Worm (Caenorhabditis elegans) whole organism, mixed stage, embryonic: Measurements from ENCODE around the gene psd-1.

Experiments used
- ces-1 ChIP-seq: fragments of 150-350 bp; optimal IDR thresholded peaks from 2 replicates; lab custom pipeline; 2014; ENCODE audit warnings: missing biosample characterization, missing genetic modification reagents, missing genetic modification characterization
- elt-3 ChIP-seq: fragments of 150-350 bp; optimal IDR thresholded peaks from 2 replicates; lab custom pipeline; 2014; ENCODE audit warnings: missing biosample characterization, missing genetic modification characterization
- lin-13 ChIP-seq: fragments of 150-350 bp; optimal IDR thresholded peaks from 2 replicates; lab custom pipeline; 2014; ENCODE audit warnings: missing biosample characterization, missing genetic modification characterization
- lsy-2 ChIP-seq: fragments of 150-350 bp; optimal IDR thresholded peaks from 2 replicates; lab custom pipeline; 2014; ENCODE audit warnings: missing biosample characterization, missing genetic modification characterization
- mab-5 ChIP-seq: fragments of 150-350 bp; optimal IDR thresholded peaks from 2 replicates; lab custom pipeline; 2014; ENCODE audit warnings: missing biosample characterization, missing genetic modification characterization
- nhr-12 ChIP-seq: fragments of 150-350 bp; optimal IDR thresholded peaks from 2 replicates; lab custom pipeline; 2014; ENCODE audit warnings: missing biosample characterization, missing genetic modification characterization
- nhr-237 ChIP-seq: fragments of 150-350 bp; optimal IDR thresholded peaks from 2 replicates; lab custom pipeline; 2014; ENCODE audit warnings: missing biosample characterization, missing genetic modification characterization
- nhr-28 ChIP-seq: fragments of 150-350 bp; optimal IDR thresholded peaks from 2 replicates; lab custom pipeline; 2014; ENCODE audit warnings: missing biosample characterization, missing genetic modification characterization
- nhr-76 ChIP-seq: sonication (generic microtip); optimal IDR thresholded peaks from 2 replicates; lab custom pipeline; 2017; ENCODE audit warnings: missing biosample characterization, missing genetic modification characterization
- pha-4 ChIP-seq: fragments of 150-350 bp; optimal IDR thresholded peaks from 2 replicates; lab custom pipeline; 2018; ENCODE audit warnings: missing biosample characterization, missing genetic modification reagents, missing genetic modification characterization
- snpc-4 ChIP-seq: fragments of 150-350 bp; optimal IDR thresholded peaks from 2 replicates; lab custom pipeline; 2014; ENCODE audit warnings: missing biosample characterization, missing genetic modification characterization
- tbx-8 ChIP-seq: fragments of 200-800 bp; sonication (Bioruptor generic); optimal IDR thresholded peaks from 2 replicates; lab custom pipeline; 2018; ENCODE audit warnings: mild to moderate bottlenecking, missing genetic modification characterization, moderate library complexity, missing compliant biosample characterization
- unc-62 ChIP-seq: fragments of 150-350 bp; optimal IDR thresholded peaks from 2 replicates; lab custom pipeline; 2014; ENCODE audit warnings: missing biosample characterization, missing genetic modification reagents, missing genetic modification characterization
- zip-8 ChIP-seq: fragments of 150-350 bp; optimal IDR thresholded peaks from 2 replicates; lab custom pipeline; 2014; ENCODE audit warnings: missing biosample characterization, missing genetic modification characterization

DNA sequence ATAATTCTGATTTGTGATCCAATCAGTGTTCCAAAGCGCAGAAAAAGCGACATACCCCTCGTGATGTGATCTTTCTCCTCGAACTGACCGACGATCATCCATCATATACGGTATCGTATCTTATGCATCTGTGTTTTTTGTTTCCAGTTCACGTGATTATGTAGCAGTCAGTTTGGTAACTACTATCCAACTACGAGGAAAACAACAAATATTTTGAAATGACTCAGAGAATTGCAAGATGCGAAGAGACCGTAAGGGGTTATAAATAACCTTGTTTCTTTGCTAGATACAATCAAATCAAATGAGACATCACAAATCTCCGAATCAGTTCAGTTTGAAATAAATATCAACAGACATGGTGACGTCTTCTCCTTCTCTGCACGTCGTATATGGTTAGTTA is 25.0 kb upstream of the psd-1 start:
- TF ChIP-seq ces-1 (GFP tag; lab: Kevin White, UChicago): no peak
- no peak for TF ChIP-seq elt-3 (tag; lab: Kevin White, UChicago)
- TF ChIP-seq lin-13 (tag; lab: Kevin White, UChicago): no peak
- TF ChIP-seq snpc-4 (tag; lab: Kevin White, UChicago): no peak
- no peak for TF ChIP-seq nhr-12 (tag; lab: Kevin White, UChicago)
- no peak for TF ChIP-seq pha-4 (tag; lab: Kevin White, UChicago)
- no peak for TF ChIP-seq nhr-237 (tag; lab: Kevin White, UChicago)
- no peak for TF ChIP-seq unc-62
- TF ChIP-seq mab-5 (tag; lab: Kevin White, UChicago): no peak
- TF ChIP-seq lsy-2 (tag; lab: Kevin White, UChicago): no peak
- TF ChIP-seq tbx-8 (GFP tag; lab: Kevin White, UChicago): no peak
- no peak for TF ChIP-seq zip-8 (tag; lab: Kevin White, UChicago)
- TF ChIP-seq nhr-28 (tag; lab: Kevin White, UChicago): no peak
- no peak for TF ChIP-seq nhr-76
